Worm (Caenorhabditis elegans) whole organism, L4/young adult: ENCODE data around the gene Y75B8A.34.

ENCODE experiments used
- W03F9.2 ChIP-seq: fragments of 150-350 bp; optimal IDR thresholded peaks from 2 replicates; lab custom pipeline; 2014; ENCODE audit warnings: missing biosample characterization, missing genetic modification characterization
- dao-5 ChIP-seq: sonication (generic microtip); optimal IDR thresholded peaks from 2 replicates; lab custom pipeline; 2016; ENCODE audit warnings: missing genotype, missing genetic modification characterization, moderate library complexity, missing compliant biosample characterization
- him-1 ChIP-seq: sonication (generic microtip); optimal IDR thresholded peaks from 2 replicates; lab custom pipeline; 2016; ENCODE audit warnings: missing genotype, missing genetic modification reagents, missing genetic modification characterization, missing compliant biosample characterization

Y75B8A.34 gene

DNA sequence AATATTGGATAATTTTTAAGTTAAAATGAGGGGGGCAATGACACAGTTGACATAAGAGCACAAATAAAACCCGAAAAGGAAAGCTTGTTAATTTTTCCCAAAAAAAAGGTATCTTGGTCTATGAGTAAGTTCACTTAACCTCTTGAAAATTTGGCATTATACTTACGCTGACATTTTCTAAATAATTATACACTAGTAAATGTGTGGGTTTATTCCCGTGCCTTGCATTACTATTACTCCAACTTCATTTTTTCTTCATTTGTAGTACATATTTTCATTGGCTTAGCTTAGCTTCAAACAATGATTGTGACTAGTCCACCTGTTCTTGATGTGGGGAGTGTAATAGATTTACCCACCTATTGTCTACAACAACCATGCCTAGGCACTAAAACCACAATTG lies at the start of gene Y75B8A.34:
Gene Y75B8A.34 (plus strand): TSS at position 301 of the 400 bp plus-strand sequence.
- no peak for TF ChIP-seq W03F9.2 (tag; lab: Kevin White, UChicago)
- no peak for TF ChIP-seq him-1 (tag; lab: Kevin White, UChicago)
- no peak for TF ChIP-seq dao-5 (tag; lab: Kevin White, UChicago)

DNA sequence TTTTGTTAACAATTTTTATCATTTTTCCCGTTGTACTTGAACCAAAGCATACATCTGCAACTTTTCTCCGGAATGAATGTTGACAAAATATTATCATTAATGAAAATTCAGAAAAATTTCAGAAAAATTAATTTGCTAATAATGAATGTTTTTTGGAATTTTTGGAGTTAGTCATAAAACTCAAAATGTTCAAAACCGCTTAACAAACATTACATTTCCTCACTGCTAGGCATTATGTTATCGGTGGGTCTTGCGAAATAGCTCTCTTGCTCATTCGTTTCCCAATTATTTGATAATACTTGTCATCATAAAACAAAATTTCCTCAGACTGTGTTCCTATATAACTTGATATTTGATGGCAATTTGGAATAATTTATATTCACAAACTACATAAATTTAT lies 46.5 kb upstream of the Y75B8A.34 start, which contains the start of gene Y75B8A.39:
Gene Y75B8A.39 (plus strand): TSS at position 301 of the 400 bp plus-strand sequence.
- TF ChIP-seq W03F9.2 (tag; lab: Kevin White, UChicago) (no peak), him-1 (tag; lab: Kevin White, UChicago) (no peak), dao-5 (tag; lab: Kevin White, UChicago) (no peak)

DNA sequence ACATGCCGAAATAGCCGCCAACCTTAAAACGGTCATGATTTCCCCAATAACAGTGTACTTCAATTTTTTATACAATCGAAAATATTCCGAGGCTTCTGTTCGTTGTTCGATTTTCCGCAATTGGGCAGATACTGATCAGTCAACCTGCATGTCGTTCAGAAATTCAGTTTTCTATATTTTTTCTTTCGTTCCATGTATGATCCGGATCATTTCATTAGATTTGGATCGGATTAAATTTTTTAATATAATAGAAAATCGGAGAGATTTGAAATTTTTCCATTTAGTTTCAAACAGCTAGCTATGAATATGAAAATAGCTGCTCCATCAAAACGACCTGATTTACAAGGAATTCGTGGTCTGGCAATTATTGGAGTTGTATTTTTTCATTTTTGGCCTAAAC lies 44.2 kb upstream of the Y75B8A.34 start, which contains the start of gene Y75B8A.37:
Gene Y75B8A.37 (plus strand): TSS at position 301 of the 400 bp plus-strand sequence.
- TF ChIP-seq dao-5 (tag; lab: Kevin White, UChicago) (no peak), him-1 (tag; lab: Kevin White, UChicago) (no peak), W03F9.2 (tag; lab: Kevin White, UChicago) (no peak)

DNA sequence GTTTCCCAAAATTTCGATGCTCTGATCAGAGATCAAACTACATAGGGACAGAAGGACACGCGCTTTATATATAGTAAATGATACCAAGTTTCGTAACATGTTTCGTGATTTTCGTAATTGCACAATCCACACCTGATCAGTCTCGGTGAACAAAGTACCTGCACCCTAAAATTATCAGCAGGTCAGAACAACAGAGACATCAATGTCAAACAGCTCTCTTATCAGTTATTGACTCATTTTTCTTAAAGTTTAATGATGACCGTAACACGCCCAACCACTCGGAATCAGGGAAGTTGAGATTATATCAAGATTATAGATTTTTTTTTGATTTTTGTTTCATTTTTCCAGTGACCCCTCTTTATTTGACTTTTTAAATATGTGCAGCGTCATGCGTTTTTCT lies 41.9 kb upstream of the Y75B8A.34 start:
- no peak for TF ChIP-seq him-1 (tag; lab: Kevin White, UChicago)
- no peak for TF ChIP-seq W03F9.2 (tag; lab: Kevin White, UChicago)

DNA sequence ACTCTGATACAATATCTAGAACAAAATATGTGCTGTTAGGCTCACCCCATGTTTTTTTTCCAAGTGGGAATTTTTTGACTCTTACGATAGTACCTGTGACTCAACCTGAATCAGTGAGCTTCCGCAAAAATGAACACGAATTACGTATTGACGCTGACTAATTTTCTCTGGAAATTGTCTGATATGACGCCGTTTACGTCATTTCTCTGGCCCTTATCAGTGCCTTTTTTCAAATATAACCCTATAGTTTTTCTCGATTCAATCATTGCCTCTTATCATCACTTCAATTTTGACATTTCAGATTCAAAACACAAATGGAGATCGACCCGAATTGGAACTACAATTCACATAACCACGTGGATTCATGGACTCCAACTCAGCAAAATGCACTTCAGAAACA lies 40.6 kb upstream of the Y75B8A.34 start, which contains the start of gene Y75B8A.28:
Gene Y75B8A.28 (plus strand): TSS at position 296 of the 400 bp plus-strand sequence.
- TF ChIP-seq W03F9.2 (tag; lab: Kevin White, UChicago): no peak
- no peak for TF ChIP-seq him-1 (tag; lab: Kevin White, UChicago)
- no peak for TF ChIP-seq dao-5 (tag; lab: Kevin White, UChicago)

DNA sequence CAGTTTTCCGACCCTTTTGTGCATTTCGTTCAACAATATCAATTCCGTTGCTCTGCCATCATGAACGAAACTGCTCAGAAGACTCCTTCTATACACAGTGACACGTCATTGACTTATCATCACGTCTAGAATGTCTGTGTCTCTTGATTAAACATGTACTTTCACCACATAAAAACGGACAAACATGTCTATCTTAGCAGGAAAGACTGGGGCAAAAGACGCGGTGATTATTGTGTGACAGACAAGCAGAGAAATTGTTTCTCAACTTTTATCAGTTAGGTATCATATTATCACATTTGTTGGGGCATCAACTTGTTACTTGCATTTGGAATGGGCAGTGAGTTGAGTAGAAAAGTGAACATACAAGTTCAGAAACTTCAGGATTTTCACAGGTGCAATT lies 34.1 kb upstream of the Y75B8A.34 start:
- TF ChIP-seq W03F9.2 (tag; lab: Kevin White, UChicago) (no peak), him-1 (tag; lab: Kevin White, UChicago) (no peak), dao-5 (tag; lab: Kevin White, UChicago) (no peak)

DNA sequence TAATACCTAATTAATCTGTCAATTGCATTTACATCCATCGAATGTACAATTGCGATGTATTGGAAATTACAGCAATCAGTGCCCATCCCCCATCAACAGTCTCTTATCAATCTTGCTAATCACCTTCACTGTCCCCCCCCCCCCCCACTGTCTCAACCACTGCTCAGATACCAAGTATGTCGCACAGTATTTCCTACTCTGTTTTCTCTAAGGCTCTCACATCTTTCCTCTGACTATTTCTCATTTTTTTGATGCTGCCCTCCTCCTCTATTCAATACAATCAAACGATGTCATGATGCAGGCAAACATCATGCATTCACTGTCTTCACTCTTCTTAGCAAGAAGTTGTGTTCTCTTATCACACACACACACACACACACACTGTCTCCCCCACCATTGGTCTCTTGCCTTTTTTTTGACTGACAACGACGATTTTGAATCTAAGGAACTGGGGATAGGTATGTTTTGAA lies 31.8 kb upstream of the Y75B8A.34 start, which contains the start of the genes zip-12 and Y75B8A.63:
Gene zip-12 (plus strand): TSS at position 387 of the 470 bp plus-strand sequence.
Gene Y75B8A.63 (plus strand): TSS at position 420 of the 470 bp plus-strand sequence.
- TF ChIP-seq dao-5 (tag; lab: Kevin White, UChicago) (no peak), W03F9.2 (tag; lab: Kevin White, UChicago) (no peak), him-1 (tag; lab: Kevin White, UChicago) (no peak)

DNA sequence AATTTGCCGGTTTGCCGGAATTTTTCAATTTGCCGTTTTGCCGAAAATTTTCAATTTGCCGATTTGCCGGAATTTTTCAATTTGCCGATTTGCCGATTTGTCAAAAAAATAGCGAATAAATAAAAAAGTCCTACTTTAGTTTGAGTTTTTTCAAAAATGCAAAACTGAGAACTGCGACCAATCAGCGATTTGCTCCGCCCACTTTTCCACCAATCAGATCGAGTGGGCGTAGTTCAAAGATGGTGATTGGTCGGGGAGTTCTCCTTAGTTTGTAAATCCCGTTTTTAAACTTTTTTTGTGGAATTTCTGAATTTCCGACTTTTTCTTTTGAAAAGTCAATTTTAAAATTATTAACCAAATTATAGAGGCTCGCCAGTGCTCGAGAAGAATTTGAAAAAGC lies 28.1 kb upstream of the Y75B8A.34 start:
- no peak for TF ChIP-seq dao-5 (tag; lab: Kevin White, UChicago)
- no peak for TF ChIP-seq W03F9.2 (tag; lab: Kevin White, UChicago)

- TF ChIP-seq dao-5 (tag; lab: Kevin White, UChicago): no peak
- no peak for TF ChIP-seq W03F9.2 (tag; lab: Kevin White, UChicago)
- TF ChIP-seq him-1 (tag; lab: Kevin White, UChicago): no peak
Measured at ce11 chrIII:12333445-12333844, 25.9 kb upstream of the Y75B8A.34 start, which contains the start of gene zip-1. Gene zip-1 (plus strand): TSS chrIII:12333745.

ce11 chrIII:12334268-12334667 lies 25.1 kb upstream of the Y75B8A.34 start:
- TF ChIP-seq W03F9.2 (tag; lab: Kevin White, UChicago): no peak
- TF ChIP-seq him-1 (tag; lab: Kevin White, UChicago): no peak
- no peak for TF ChIP-seq dao-5 (tag; lab: Kevin White, UChicago)

DNA sequence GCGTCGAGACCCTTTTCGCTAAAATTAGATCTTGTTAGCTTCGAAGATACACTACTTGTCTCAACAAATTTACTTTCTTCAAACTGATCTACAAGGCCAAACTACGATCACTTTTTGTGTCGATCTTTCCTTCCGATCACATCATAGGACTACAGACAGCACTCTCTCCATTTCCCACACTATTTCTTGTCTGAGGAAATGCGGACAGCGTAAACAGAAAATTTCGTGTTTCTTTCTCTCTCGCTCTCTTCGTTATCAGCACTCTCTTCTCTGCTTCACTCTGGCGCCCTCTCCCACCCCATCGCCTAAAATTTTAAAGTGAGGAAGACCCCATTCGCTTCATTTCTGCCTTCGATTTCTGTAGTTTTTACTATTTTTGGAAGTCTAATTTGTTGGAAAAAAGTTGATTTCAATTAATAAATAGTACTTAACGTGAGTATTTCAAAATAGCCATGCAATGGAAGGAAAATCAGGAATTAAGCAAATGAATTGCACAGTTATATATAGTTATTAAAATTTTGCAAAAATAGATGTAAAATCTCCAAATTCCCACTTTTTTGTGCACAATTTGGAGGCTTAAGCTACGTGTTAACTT lies 23.9 kb upstream of the Y75B8A.34 start:
- TF ChIP-seq him-1 (tag; lab: Kevin White, UChicago) (no peak), dao-5 (tag; lab: Kevin White, UChicago) (no peak), W03F9.2 (tag; lab: Kevin White, UChicago) (peak; percentile 1)

DNA sequence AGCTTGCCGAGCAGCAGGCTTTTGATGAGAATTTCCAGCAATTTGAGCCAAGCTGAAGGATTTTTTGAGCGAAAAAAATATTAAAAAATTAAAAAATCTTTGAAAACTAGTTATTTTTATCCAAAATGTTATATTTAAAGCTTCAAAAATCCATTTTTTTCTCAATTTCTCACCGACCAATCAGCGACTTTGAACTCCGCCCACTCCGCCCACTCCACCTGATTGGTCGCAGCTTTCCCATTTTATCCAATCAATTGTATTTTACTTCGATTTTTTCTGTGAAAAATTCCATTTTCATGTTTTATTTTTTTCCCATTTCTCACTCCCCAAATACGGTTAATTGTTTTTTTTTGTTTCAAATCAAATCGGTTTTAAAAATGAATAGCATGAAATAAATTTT lies 14.4 kb upstream of the Y75B8A.34 start:
- TF ChIP-seq W03F9.2 (tag; lab: Kevin White, UChicago): no peak
- no peak for TF ChIP-seq dao-5 (tag; lab: Kevin White, UChicago)
- no peak for TF ChIP-seq him-1 (tag; lab: Kevin White, UChicago)

DNA sequence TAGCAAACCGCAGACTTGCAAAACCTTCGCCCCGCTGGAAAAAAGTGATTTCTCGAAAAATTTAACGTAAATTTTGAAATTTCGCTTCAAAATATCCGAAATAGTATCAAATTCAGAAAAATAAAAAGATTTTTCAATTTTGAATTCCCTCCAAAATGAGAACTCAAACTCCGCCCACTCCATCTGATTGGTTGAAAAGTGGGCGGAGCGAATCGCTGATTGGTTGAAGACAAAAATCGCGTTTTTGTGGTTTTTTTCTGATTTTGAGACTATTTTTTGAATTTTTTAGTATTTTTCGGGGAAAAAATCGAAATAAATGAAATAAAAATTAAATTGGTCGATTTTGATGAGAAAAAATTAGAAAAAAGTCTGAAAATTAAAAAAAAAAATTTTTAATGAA lies 10.3 kb upstream of the Y75B8A.34 start:
- TF ChIP-seq W03F9.2 (tag; lab: Kevin White, UChicago): no peak
- TF ChIP-seq him-1 (tag; lab: Kevin White, UChicago): no peak
- no peak for TF ChIP-seq dao-5 (tag; lab: Kevin White, UChicago)

DNA sequence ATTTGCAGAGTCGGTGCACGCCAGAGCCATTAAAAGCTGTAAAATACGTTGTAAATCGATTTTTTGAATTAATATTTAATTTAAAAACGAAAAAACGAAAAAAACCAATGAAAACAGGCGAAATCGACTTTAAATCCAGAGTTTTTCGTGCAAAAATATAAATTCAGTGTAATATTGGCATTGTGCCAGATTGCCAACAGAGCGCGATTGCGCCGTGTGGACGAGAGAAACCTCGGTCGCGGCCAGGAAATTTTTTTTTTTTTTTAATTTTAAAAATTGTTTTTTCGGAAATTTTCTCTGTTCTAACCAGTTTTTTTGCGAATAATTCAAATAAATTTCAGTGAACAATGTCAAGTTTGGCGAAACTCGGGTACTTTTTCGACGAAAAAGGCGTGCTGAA lies 8.1 kb upstream of the Y75B8A.34 start, which contains the start of the genes pph-4.1 and Y75B8A.31:
Gene pph-4.1 (minus strand): TSS at position 36 of the 400 bp plus-strand sequence.
Gene Y75B8A.31 (plus strand): TSS at position 342 of the 400 bp plus-strand sequence.
- TF ChIP-seq him-1 (tag; lab: Kevin White, UChicago) (peak; percentile 58), W03F9.2 (tag; lab: Kevin White, UChicago) (peak; percentile 94), dao-5 (tag; lab: Kevin White, UChicago) (no peak)
